Fruit fly (Drosophila melanogaster) Kc167 (cell line): ENCODE measurements around the gene dob.

Experiments
- Myc ChIP-seq: fragments of >200 bp; optimal IDR thresholded peaks from 2 replicates; lab custom pipeline; 2017; ENCODE audit warnings: missing external identifiers
- Sin3A ChIP-seq: fragments of >200 bp; optimal IDR thresholded peaks from 2 replicates; lab custom pipeline; 2018; ENCODE audit warnings: missing external identifiers
- h ChIP-seq: fragments of >200 bp; optimal IDR thresholded peaks from 3 replicates; lab custom pipeline; 2018; ENCODE audit warnings: missing external identifiers
- insv ChIP-seq: fragments of >200 bp; optimal IDR thresholded peaks from 3 replicates; lab custom pipeline; 2018; ENCODE audit warnings: missing external identifiers
- psq ChIP-seq: fragments of >200 bp; optimal IDR thresholded peaks from 2 replicates; lab custom pipeline; 2017; ENCODE audit warnings: missing external identifiers
- ttk ChIP-seq: sonication (Bioruptor generic); optimal IDR thresholded peaks from 2 replicates; lab custom pipeline; 2017; ENCODE audit warnings: missing external identifiers

DNA sequence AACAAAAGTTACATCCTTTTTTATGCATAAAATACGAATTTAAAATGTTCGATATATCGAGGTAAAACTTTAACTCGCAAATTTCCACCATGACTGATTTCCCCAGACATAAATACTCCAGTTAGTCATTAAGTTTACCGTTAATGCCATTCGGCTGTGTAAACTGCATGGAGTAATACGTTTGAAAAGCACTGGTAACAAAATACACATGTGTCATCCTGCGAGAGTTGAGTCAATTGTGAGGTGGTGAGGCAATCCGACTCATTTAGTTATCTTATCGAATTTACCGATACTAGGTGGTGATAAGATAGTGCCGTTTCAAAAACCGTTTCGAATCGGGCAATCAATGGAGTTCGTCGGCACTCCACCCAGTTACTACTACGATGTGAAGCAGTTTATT lies 21.2 kb upstream of the dob start:
- no peak for TF ChIP-seq ttk (lab: Kevin White, UChicago)
- TF ChIP-seq Myc (lab: Kevin White, UChicago): no peak
- TF ChIP-seq psq: no peak
- no peak for TF ChIP-seq h
- TF ChIP-seq insv: no peak
- TF ChIP-seq Sin3A (lab: Kevin White, UChicago): no peak
